Fruit fly (Drosophila melanogaster): ENCODE measurements around the gene CG15406.
A peak's percentile ranks its signal among the peaks of the same experiment; 100 is the strongest.

The CG15406 gene

dm6 chr2L:3338566-3339215 lies 29.7 kb downstream of the CG15406 start (continued):
- TF ChIP-seq CG32006 (GFP tag; optimal IDR thresholded peaks at IDR 0.05) (peak; percentile 91), Met (GFP tag; optimal IDR thresholded peaks at IDR 0.05) (peak; percentile 75), Sox15 (GFP tag; optimal IDR thresholded peaks at IDR 0.05) (peak; percentile 64), spab (GFP tag; optimal IDR thresholded peaks at IDR 0.05) (peak; percentile 66), CG11762 (GFP tag; optimal IDR thresholded peaks at IDR 0.05; ENCODE audit: insufficient read depth) (peak; percentile 78), Hr4 (GFP tag; optimal IDR thresholded peaks at IDR 0.05) (peak; percentile 94), OdsH (GFP tag; optimal IDR thresholded peaks at IDR 0.05) (peak; percentile 91), esn (GFP tag; optimal IDR thresholded peaks at IDR 0.05) (peak; percentile 80), CG6808 (GFP tag; optimal IDR thresholded peaks at IDR 0.05) (peak; percentile 70), fd85E (GFP tag; optimal IDR thresholded peaks at IDR 0.05) (peak; percentile 19), achi (GFP tag; optimal IDR thresholded peaks at IDR 0.05) (peak; percentile 84), dsx (GFP tag; optimal IDR thresholded peaks at IDR 0.05; ENCODE audit: poor library complexity, severe bottlenecking) (peak; percentile 43), pdm3 (GFP tag; optimal IDR thresholded peaks at IDR 0.05) (peak; percentile 89), cyc (GFP tag; optimal IDR thresholded peaks at IDR 0.05) (peak; percentile 82), Ets21C (GFP tag; optimal IDR thresholded peaks at IDR 0.05) (peak; percentile 71), CG10631 (GFP tag; optimal IDR thresholded peaks at IDR 0.05) (peak; percentile 87), salr (GFP tag; optimal IDR thresholded peaks at IDR 0.05) (peak; percentile 66 to 79), fd59A (GFP tag; optimal IDR thresholded peaks at IDR 0.05) (peak; percentile 68), CG16779 (tag; optimal IDR thresholded peaks at IDR 0.05) (peak; percentile 62), CG15336 (GFP tag; IDR thresholded peaks at IDR 0.05) (peak; percentile 92), fkh (GFP tag; optimal IDR thresholded peaks at IDR 0.05) (no peak), CG9139 (GFP tag; optimal IDR thresholded peaks at IDR 0.05) (peak; percentile 64), topi (GFP tag; optimal IDR thresholded peaks at IDR 0.05) (peak; percentile 79), CG10669 (GFP tag; optimal IDR thresholded peaks at IDR 0.05) (peak; percentile 79), vri (GFP tag; optimal IDR thresholded peaks at IDR 0.05) (peak; percentile 57), Lpt (GFP tag; optimal IDR thresholded peaks at IDR 0.05) (peak; percentile 89), CG7368 (GFP tag; optimal IDR thresholded peaks at IDR 0.05) (peak; percentile 86), CG6276 (GFP tag; optimal IDR thresholded peaks at IDR 0.05) (peak; percentile 91), Eip78C (GFP tag) (peak; percentile 95), acj6 (GFP tag; optimal IDR thresholded peaks at IDR 0.05) (peak; percentile 88), eg (GFP tag; IDR thresholded peaks at IDR 0.05) (peak; percentile 89), CG6163 (GFP tag; IDR thresholded peaks at IDR 0.05) (peak; percentile 89), CG6792 (GFP tag; optimal IDR thresholded peaks at IDR 0.05) (peak; percentile 84), Eip75B (GFP tag; optimal IDR thresholded peaks at IDR 0.05) (peak; percentile 86), Blimp-1 (GFP tag; optimal IDR thresholded peaks at IDR 0.05) (no peak), CG8319 (GFP tag; optimal IDR thresholded peaks at IDR 0.05) (peak; percentile 67)

dm6 chr2L:3339420-3339819 lies 30.4 kb downstream of the CG15406 start:
- TF ChIP-seq CG3919 (GFP tag; optimal IDR thresholded peaks at IDR 0.05) (no peak), spab (GFP tag; optimal IDR thresholded peaks at IDR 0.05) (no peak), Ets21C (GFP tag; optimal IDR thresholded peaks at IDR 0.05) (no peak), CG8632 (GFP tag; optimal IDR thresholded peaks at IDR 0.05) (no peak), CG8319 (GFP tag; optimal IDR thresholded peaks at IDR 0.05) (no peak), fd59A (GFP tag; optimal IDR thresholded peaks at IDR 0.05) (no peak), CG8119 (GFP tag; IDR thresholded peaks at IDR 0.05) (no peak), net (GFP tag; optimal IDR thresholded peaks at IDR 0.05) (no peak), CG6808 (GFP tag; optimal IDR thresholded peaks at IDR 0.05) (peak; percentile 9), Met (GFP tag; optimal IDR thresholded peaks at IDR 0.05) (no peak), CG4318 (GFP tag; optimal IDR thresholded peaks at IDR 0.05) (no peak), salr (GFP tag; optimal IDR thresholded peaks at IDR 0.05) (no peak), lz (GFP tag; optimal IDR thresholded peaks at IDR 0.05) (no peak), Hr39 (GFP tag; optimal IDR thresholded peaks at IDR 0.05) (no peak), Blimp-1 (GFP tag; optimal IDR thresholded peaks at IDR 0.05) (peak; percentile 56), CG11294 (GFP tag; IDR thresholded peaks at IDR 0.05) (no peak), CG6792 (GFP tag; optimal IDR thresholded peaks at IDR 0.05) (no peak), CG7368 (GFP tag; optimal IDR thresholded peaks at IDR 0.05) (no peak), fd85E (GFP tag; optimal IDR thresholded peaks at IDR 0.05) (no peak), CG32006 (GFP tag; optimal IDR thresholded peaks at IDR 0.05) (no peak), Smox (GFP tag; optimal IDR thresholded peaks at IDR 0.05) (no peak), CG1621 (tag; optimal IDR thresholded peaks at IDR 0.05) (no peak), CG11902 (GFP tag; optimal IDR thresholded peaks at IDR 0.05) (no peak), topi (GFP tag; optimal IDR thresholded peaks at IDR 0.05) (no peak), vri (GFP tag; optimal IDR thresholded peaks at IDR 0.05) (no peak), CG11762 (GFP tag; optimal IDR thresholded peaks at IDR 0.05; ENCODE audit: insufficient read depth) (no peak), eg (GFP tag; IDR thresholded peaks at IDR 0.05) (peak; percentile 42; the same call in 1 of the 3 replicates), Gug (GFP tag; IDR thresholded peaks at IDR 0.05) (peak; percentile 37; the same call in 1 of the 2 replicates), Lpt (GFP tag; optimal IDR thresholded peaks at IDR 0.05) (peak; percentile 49), acj6 (GFP tag; optimal IDR thresholded peaks at IDR 0.05) (no peak)

Data from whole organism, prepupa.